Worm (Caenorhabditis elegans): ENCODE measurements around the gene lin-3.

DNA sequence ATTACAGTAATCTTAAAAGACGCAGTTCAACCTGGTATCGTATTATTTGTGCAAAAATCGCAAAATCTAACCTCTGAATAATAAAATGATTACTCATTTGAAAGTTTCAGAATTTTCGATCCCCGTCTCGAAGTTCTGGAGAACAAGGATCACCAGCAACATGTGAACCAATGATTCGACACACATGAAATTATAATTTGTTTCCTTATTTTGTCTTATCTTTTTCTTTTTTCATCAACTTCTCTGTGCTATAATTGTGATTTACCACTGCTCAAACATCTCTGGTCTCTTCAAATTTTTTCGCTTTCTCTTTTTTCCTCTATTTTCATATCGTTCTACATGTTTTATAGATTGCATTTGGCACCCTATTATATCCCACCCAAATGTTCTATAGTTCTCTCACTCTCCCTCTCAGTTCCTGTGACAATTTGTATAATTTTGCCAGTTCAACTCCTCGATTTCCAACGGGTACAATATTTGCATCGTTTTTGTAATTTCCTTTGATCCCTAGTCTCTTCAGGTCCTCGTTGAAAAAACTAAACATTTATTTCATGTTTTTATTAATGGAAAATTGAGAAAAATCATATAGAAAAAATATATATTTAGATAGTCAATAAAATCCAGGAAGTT, 9.0 kb downstream of the lin-3 start:
- TF ChIP-seq ceh-6 (GFP tag; optimal IDR thresholded peaks at IDR 0.05) (no peak), ama-1 (optimal IDR thresholded peaks at IDR 0.05) (no peak), K02D7.2 (tag; optimal IDR thresholded peaks at IDR 0.05) (no peak), ceh-9 (tag; optimal IDR thresholded peaks at IDR 0.05) (no peak), odd-2 (tag; optimal IDR thresholded peaks at IDR 0.05) (no peak), mec-3 (tag; optimal IDR thresholded peaks at IDR 0.05; ENCODE audit: borderline replicate concordance) (no peak), eyg-1 (tag; optimal IDR thresholded peaks at IDR 0.05) (no peak), pha-4 (tag; optimal IDR thresholded peaks at IDR 0.05) (no peak), ceh-18 (tag; optimal IDR thresholded peaks at IDR 0.05) (no peak), fkh-10 (GFP tag; optimal IDR thresholded peaks at IDR 0.05) (no peak), rnt-1 (tag; optimal IDR thresholded peaks at IDR 0.05) (no peak)
